Fruit fly (Drosophila melanogaster): ENCODE data around the gene CG17568.

The CG17568 gene

dm6 chr2L:19139751-19140150, 41.8 kb downstream of the CG17568 start:
- TF ChIP-seq CG8159 (tag; optimal IDR thresholded peaks at IDR 0.05), result no peak
- no peak for TF ChIP-seq CG9948 (tag; optimal IDR thresholded peaks at IDR 0.05)
- no peak for TF ChIP-seq Pif1A (GFP tag; optimal IDR thresholded peaks at IDR 0.05)
- no peak for TF ChIP-seq CG15710 (tag; optimal IDR thresholded peaks at IDR 0.05)
- TF ChIP-seq CG14655 (GFP tag; optimal IDR thresholded peaks at IDR 0.05), result no peak
- TF ChIP-seq CG10348 (GFP tag; IDR thresholded peaks at IDR 0.05), result no peak
- peak; percentile 23 for TF ChIP-seq EcR (GFP tag; optimal IDR thresholded peaks at IDR 0.05)
- no peak for TF ChIP-seq CG12605 (GFP tag; IDR thresholded peaks at IDR 0.05)

DNA sequence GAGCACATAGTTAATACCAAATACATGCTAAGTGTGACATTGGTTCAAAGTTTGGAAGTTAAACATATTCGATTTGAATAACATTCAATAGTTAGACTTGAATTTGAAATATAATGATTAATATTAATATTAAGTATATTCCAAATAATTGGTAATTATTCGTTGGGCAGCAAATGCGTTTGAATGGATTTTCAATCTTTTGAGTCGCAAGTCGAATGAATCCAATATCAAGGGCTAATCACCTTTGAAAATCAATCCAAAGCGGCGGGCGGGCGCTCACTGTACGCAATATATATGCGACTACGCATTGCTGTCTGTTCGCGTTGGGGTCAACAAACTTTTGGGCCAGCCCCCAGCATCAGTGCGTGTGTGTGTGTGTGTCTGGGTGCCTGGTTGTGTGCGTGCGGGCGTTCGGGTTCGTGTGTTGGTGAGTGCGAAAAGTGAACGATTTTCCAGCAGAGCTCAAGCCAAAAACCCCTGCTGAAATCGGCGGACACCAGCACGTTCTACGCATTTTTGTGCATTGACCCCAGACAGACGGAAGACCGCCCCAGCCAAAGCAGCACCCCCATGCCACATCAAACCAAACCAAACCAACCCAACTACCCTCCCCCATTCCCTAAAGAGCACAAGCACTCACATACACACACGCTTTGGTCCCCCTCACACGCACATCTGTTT, 43.0 kb downstream of the CG17568 start:
- TF ChIP-seq CG17806 (tag; optimal IDR thresholded peaks at IDR 0.05), result peak; percentile 17
- peak; percentile 13 for TF ChIP-seq CG15710 (tag; optimal IDR thresholded peaks at IDR 0.05)
- TF ChIP-seq CG13204 (GFP tag; optimal IDR thresholded peaks at IDR 0.05), result peak; percentile 19
- peak; percentile 17 for TF ChIP-seq CG9948 (tag; optimal IDR thresholded peaks at IDR 0.05)
- TF ChIP-seq Pif1B (GFP tag; optimal IDR thresholded peaks at IDR 0.05), result no peak
- TF ChIP-seq EcR (GFP tag; optimal IDR thresholded peaks at IDR 0.05), result peak; percentile 94
- no peak for TF ChIP-seq CG10348 (GFP tag; IDR thresholded peaks at IDR 0.05)

- TF ChIP-seq CG12605 (GFP tag; IDR thresholded peaks at IDR 0.05) (no peak), CG8301 (tag; optimal IDR thresholded peaks at IDR 0.05) (no peak), CG4496 (GFP tag; IDR thresholded peaks at IDR 0.05) (no peak), CG13204 (GFP tag; optimal IDR thresholded peaks at IDR 0.05) (no peak), gl (tag; optimal IDR thresholded peaks at IDR 0.05) (no peak)
Observed at dm6 chr2L:19137494-19138360, 43.8 kb downstream of the CG17568 start.

DNA sequence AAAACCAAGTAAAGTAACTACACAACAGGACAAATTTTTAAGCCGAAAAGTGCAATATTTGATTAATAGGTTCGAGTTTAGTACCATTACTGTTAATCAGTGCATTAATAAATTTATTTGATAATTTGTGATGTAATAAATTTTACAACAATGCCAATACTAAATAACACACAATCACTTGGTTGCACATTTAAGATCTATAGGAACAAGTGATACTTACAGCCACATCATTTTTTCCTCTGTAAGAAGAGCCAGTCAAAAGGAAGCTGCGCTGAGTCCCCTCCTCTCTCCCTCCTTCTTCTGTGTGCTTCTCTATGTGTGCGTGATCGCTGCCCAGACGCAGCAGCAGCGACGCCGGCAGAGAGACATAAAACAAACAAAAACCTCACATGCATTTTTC, 44.8 kb downstream of the CG17568 start:
- peak; percentile 96 for TF ChIP-seq CG34367 (tag; optimal IDR thresholded peaks at IDR 0.05)
- peak; percentile 30; the same call in 1 of the 2 replicates for TF ChIP-seq Ets98B (GFP tag; IDR thresholded peaks at IDR 0.05)
- TF ChIP-seq CG14655 (GFP tag; optimal IDR thresholded peaks at IDR 0.05), result peak; percentile 94
- peak; percentile 88 for TF ChIP-seq Snoo (tag; optimal IDR thresholded peaks at IDR 0.05)
- TF ChIP-seq rn (GFP tag; IDR thresholded peaks at IDR 0.05), result peak; percentile 14; the same call in 1 of the 2 replicates
- peak; percentile 98 for TF ChIP-seq CG8159 (tag; optimal IDR thresholded peaks at IDR 0.05)
- peak; percentile 83 for TF ChIP-seq Pif1B (GFP tag; optimal IDR thresholded peaks at IDR 0.05)
- peak; percentile 56 for TF ChIP-seq CG12605 (GFP tag; IDR thresholded peaks at IDR 0.05)
- TF ChIP-seq D1 (tag; optimal IDR thresholded peaks at IDR 0.05), result peak; percentile 94
- TF ChIP-seq fd96Ca (GFP tag; IDR thresholded peaks at IDR 0.05), result peak; percentile 62; the same call in 2 of the 3 replicates
- TF ChIP-seq Pif1A (GFP tag; optimal IDR thresholded peaks at IDR 0.05), result peak; percentile 90
- TF ChIP-seq CG13204 (GFP tag; optimal IDR thresholded peaks at IDR 0.05), result peak; percentile 86
- no peak for TF ChIP-seq CG10348 (GFP tag; IDR thresholded peaks at IDR 0.05)
- 0 out of 2 replicates have a peak, but pooled peaks have one; percentile 18 for TF ChIP-seq CG32121 (GFP tag; IDR thresholded peaks at IDR 0.05)
- TF ChIP-seq CG15710 (tag; optimal IDR thresholded peaks at IDR 0.05), result peak; percentile 95
- peak; percentile 89 for TF ChIP-seq CG8301 (tag; optimal IDR thresholded peaks at IDR 0.05)
- peak; percentile 71 for TF ChIP-seq CG4496 (GFP tag; IDR thresholded peaks at IDR 0.05)
- peak; percentile 98 for TF ChIP-seq CG9948 (tag; optimal IDR thresholded peaks at IDR 0.05)
- TF ChIP-seq CG17806 (tag; optimal IDR thresholded peaks at IDR 0.05), result peak; percentile 98
- TF ChIP-seq EcR (GFP tag; optimal IDR thresholded peaks at IDR 0.05), result no peak
- peak; percentile 90 for TF ChIP-seq gl (tag; optimal IDR thresholded peaks at IDR 0.05)

DNA sequence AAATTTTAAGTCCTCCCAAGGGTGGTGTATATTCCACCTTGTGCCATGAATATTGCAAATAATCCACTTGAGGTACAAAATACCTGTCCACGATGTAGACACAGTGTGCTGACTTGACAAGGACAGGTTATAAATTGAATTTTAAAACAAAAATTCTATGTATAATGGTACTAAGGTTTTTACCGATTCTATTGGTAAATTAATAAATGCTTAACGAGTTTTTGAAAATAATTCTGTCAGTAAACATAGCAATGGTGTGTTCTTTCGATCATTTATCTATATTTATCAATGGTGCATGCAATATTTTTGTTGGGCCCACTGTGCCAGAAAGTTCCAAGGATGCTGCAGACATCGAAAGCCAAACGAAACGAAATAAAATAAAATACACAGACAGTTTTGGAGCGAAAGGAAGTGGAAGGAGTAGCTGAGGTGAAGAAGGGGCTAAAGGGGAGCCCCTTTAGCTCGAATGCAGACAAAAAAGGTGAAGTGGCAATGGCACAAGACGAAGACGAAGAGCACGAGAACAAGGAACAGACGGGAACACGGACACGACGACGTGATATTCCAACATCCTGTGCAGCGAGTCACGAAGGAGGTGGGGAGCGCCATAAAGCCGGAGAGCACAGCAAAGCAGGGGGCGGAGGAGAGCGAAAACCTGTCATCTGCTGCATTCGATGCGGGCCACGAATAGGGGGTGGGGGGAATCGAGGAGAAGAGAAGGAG, 45.4 kb downstream of the CG17568 start:
- peak; percentile 62 for TF ChIP-seq CG8301 (tag; optimal IDR thresholded peaks at IDR 0.05)
- peak; percentile 81 for TF ChIP-seq CG15710 (tag; optimal IDR thresholded peaks at IDR 0.05)
- TF ChIP-seq CG17806 (tag; optimal IDR thresholded peaks at IDR 0.05), result peak; percentile 92
- TF ChIP-seq fd96Ca (GFP tag; IDR thresholded peaks at IDR 0.05), result no peak
- 0 out of 3 replicates have a peak, but pooled peaks have one; percentile 47 for TF ChIP-seq CG4496 (GFP tag; IDR thresholded peaks at IDR 0.05)
- TF ChIP-seq D1 (tag; optimal IDR thresholded peaks at IDR 0.05), result peak; percentile 89
- peak; percentile 80 for TF ChIP-seq Snoo (tag; optimal IDR thresholded peaks at IDR 0.05)
- TF ChIP-seq gl (tag; optimal IDR thresholded peaks at IDR 0.05), result peak; percentile 52
- no peak for TF ChIP-seq CG12605 (GFP tag; IDR thresholded peaks at IDR 0.05)
- no peak for TF ChIP-seq Ets98B (GFP tag; IDR thresholded peaks at IDR 0.05)
- TF ChIP-seq EcR (GFP tag; optimal IDR thresholded peaks at IDR 0.05), result peak; percentile 92
- TF ChIP-seq Pif1A (GFP tag; optimal IDR thresholded peaks at IDR 0.05), result peak; percentile 76
- TF ChIP-seq CG13204 (GFP tag; optimal IDR thresholded peaks at IDR 0.05), result no peak
- TF ChIP-seq CG8159 (tag; optimal IDR thresholded peaks at IDR 0.05), result peak; percentile 93
- TF ChIP-seq CG34367 (tag; optimal IDR thresholded peaks at IDR 0.05), result peak; percentile 88
- peak; percentile 74 for TF ChIP-seq Pif1B (GFP tag; optimal IDR thresholded peaks at IDR 0.05)
- TF ChIP-seq CG32121 (GFP tag; IDR thresholded peaks at IDR 0.05), result no peak
- peak; percentile 91 for TF ChIP-seq CG9948 (tag; optimal IDR thresholded peaks at IDR 0.05)
- no peak for TF ChIP-seq CG10348 (GFP tag; IDR thresholded peaks at IDR 0.05)
- TF ChIP-seq rn (GFP tag; IDR thresholded peaks at IDR 0.05), result 0 out of 2 replicates have a peak, but pooled peaks have one; percentile 10
- TF ChIP-seq CG14655 (GFP tag; optimal IDR thresholded peaks at IDR 0.05), result peak; percentile 78
